Fruit fly (Drosophila melanogaster): Measurements from ENCODE around the gene CG15602.

Gene CG15602

dm6 chrX:15766395-15766866 lies 32.8 kb upstream of the CG15602 start, which contains the start of gene CG8952:
Gene CG8952 (minus strand): TSS chrX:15766445.
- TF ChIP-seq CG34367 (tag; optimal IDR thresholded peaks at IDR 0.05) = no peak
- no peak for TF ChIP-seq rn (GFP tag; IDR thresholded peaks at IDR 0.05)
- TF ChIP-seq CG10348 (GFP tag; IDR thresholded peaks at IDR 0.05) = no peak
- TF ChIP-seq CG32121 (GFP tag; IDR thresholded peaks at IDR 0.05) = no peak
- no peak for TF ChIP-seq CG15710 (tag; optimal IDR thresholded peaks at IDR 0.05)
- no peak for TF ChIP-seq Pif1A (GFP tag; optimal IDR thresholded peaks at IDR 0.05)
- TF ChIP-seq CG17806 (tag; optimal IDR thresholded peaks at IDR 0.05) = no peak
- TF ChIP-seq Snoo (tag; optimal IDR thresholded peaks at IDR 0.05) = no peak
- no peak for TF ChIP-seq CG13204 (GFP tag; optimal IDR thresholded peaks at IDR 0.05)
- no peak for TF ChIP-seq fd96Ca (GFP tag; IDR thresholded peaks at IDR 0.05)
- no peak for TF ChIP-seq EcR (GFP tag; optimal IDR thresholded peaks at IDR 0.05)
- TF ChIP-seq CG14655 (GFP tag; optimal IDR thresholded peaks at IDR 0.05) = no peak
- no peak for TF ChIP-seq CG12605 (GFP tag; IDR thresholded peaks at IDR 0.05)
- no peak for TF ChIP-seq Ets98B (GFP tag; IDR thresholded peaks at IDR 0.05)
- TF ChIP-seq CG9948 (tag; optimal IDR thresholded peaks at IDR 0.05) = no peak
- TF ChIP-seq CG8301 (tag; optimal IDR thresholded peaks at IDR 0.05) = no peak
- TF ChIP-seq CG4496 (GFP tag; IDR thresholded peaks at IDR 0.05) = no peak
- TF ChIP-seq gl (tag; optimal IDR thresholded peaks at IDR 0.05) = no peak
- no peak for TF ChIP-seq Pif1B (GFP tag; optimal IDR thresholded peaks at IDR 0.05)

dm6 chrX:15769457-15769856 lies 29.8 kb upstream of the CG15602 start, which contains the start of gene CG33172:
Gene CG33172 (plus strand): TSS chrX:15769664.
- TF ChIP-seq CG14655 (GFP tag; optimal IDR thresholded peaks at IDR 0.05) (no peak), Pif1A (GFP tag; optimal IDR thresholded peaks at IDR 0.05) (no peak), CG13204 (GFP tag; optimal IDR thresholded peaks at IDR 0.05) (no peak), Snoo (tag; optimal IDR thresholded peaks at IDR 0.05) (no peak), CG32121 (GFP tag; IDR thresholded peaks at IDR 0.05) (no peak), CG15710 (tag; optimal IDR thresholded peaks at IDR 0.05) (no peak), rn (GFP tag; IDR thresholded peaks at IDR 0.05) (no peak), CG17806 (tag; optimal IDR thresholded peaks at IDR 0.05) (no peak), Pif1B (GFP tag; optimal IDR thresholded peaks at IDR 0.05) (no peak), D1 (tag; optimal IDR thresholded peaks at IDR 0.05) (no peak), CG4496 (GFP tag; IDR thresholded peaks at IDR 0.05) (no peak)

dm6 chrX:15772663-15773062 lies 26.6 kb upstream of the CG15602 start, which contains the start of gene CG43672:
Gene CG43672 (plus strand): TSS chrX:15772963.
- TF ChIP-seq CG8301 (tag; optimal IDR thresholded peaks at IDR 0.05) = no peak
- no peak for TF ChIP-seq CG32121 (GFP tag; IDR thresholded peaks at IDR 0.05)
- no peak for TF ChIP-seq Ets98B (GFP tag; IDR thresholded peaks at IDR 0.05)
- TF ChIP-seq EcR (GFP tag; optimal IDR thresholded peaks at IDR 0.05) = no peak
- TF ChIP-seq fd96Ca (GFP tag; IDR thresholded peaks at IDR 0.05) = no peak
- no peak for TF ChIP-seq CG8159 (tag; optimal IDR thresholded peaks at IDR 0.05)
- no peak for TF ChIP-seq CG17806 (tag; optimal IDR thresholded peaks at IDR 0.05)
- no peak for TF ChIP-seq CG12605 (GFP tag; IDR thresholded peaks at IDR 0.05)
- no peak for TF ChIP-seq CG10348 (GFP tag; IDR thresholded peaks at IDR 0.05)
- TF ChIP-seq Pif1B (GFP tag; optimal IDR thresholded peaks at IDR 0.05) = no peak

- no peak for TF ChIP-seq CG34367 (tag; optimal IDR thresholded peaks at IDR 0.05)
- no peak for TF ChIP-seq Snoo (tag; optimal IDR thresholded peaks at IDR 0.05)
- no peak for TF ChIP-seq Ets98B (GFP tag; IDR thresholded peaks at IDR 0.05)
- no peak for TF ChIP-seq CG12605 (GFP tag; IDR thresholded peaks at IDR 0.05)
- no peak for TF ChIP-seq CG9948 (tag; optimal IDR thresholded peaks at IDR 0.05)
- TF ChIP-seq Pif1A (GFP tag; optimal IDR thresholded peaks at IDR 0.05) = no peak
- no peak for TF ChIP-seq fd96Ca (GFP tag; IDR thresholded peaks at IDR 0.05)
- no peak for TF ChIP-seq CG8301 (tag; optimal IDR thresholded peaks at IDR 0.05)
- TF ChIP-seq CG32121 (GFP tag; IDR thresholded peaks at IDR 0.05) = no peak
- no peak for TF ChIP-seq D1 (tag; optimal IDR thresholded peaks at IDR 0.05)
- no peak for TF ChIP-seq CG8159 (tag; optimal IDR thresholded peaks at IDR 0.05)
Observed at dm6 chrX:15778846-15779245, 20.4 kb upstream of the CG15602 start, which contains the start of gene CG43673. Gene CG43673 (plus strand): TSS chrX:15779146.

dm6 chrX:15783610-15784009 lies 15.6 kb upstream of the CG15602 start, which contains the start of gene Efhc1.1:
Gene Efhc1.1 (minus strand): TSS chrX:15783710.
- TF ChIP-seq CG13204 (GFP tag; optimal IDR thresholded peaks at IDR 0.05) = no peak
- TF ChIP-seq CG14655 (GFP tag; optimal IDR thresholded peaks at IDR 0.05) = no peak
- TF ChIP-seq rn (GFP tag; IDR thresholded peaks at IDR 0.05) = no peak
- no peak for TF ChIP-seq EcR (GFP tag; optimal IDR thresholded peaks at IDR 0.05)
- TF ChIP-seq fd96Ca (GFP tag; IDR thresholded peaks at IDR 0.05) = no peak
- no peak for TF ChIP-seq CG15710 (tag; optimal IDR thresholded peaks at IDR 0.05)
- no peak for TF ChIP-seq CG10348 (GFP tag; IDR thresholded peaks at IDR 0.05)
- no peak for TF ChIP-seq CG32121 (GFP tag; IDR thresholded peaks at IDR 0.05)
- TF ChIP-seq Ets98B (GFP tag; IDR thresholded peaks at IDR 0.05) = no peak
- TF ChIP-seq CG9948 (tag; optimal IDR thresholded peaks at IDR 0.05) = no peak
- no peak for TF ChIP-seq CG17806 (tag; optimal IDR thresholded peaks at IDR 0.05)

- TF ChIP-seq CG4496 (GFP tag; IDR thresholded peaks at IDR 0.05) = no peak
- TF ChIP-seq CG17806 (tag; optimal IDR thresholded peaks at IDR 0.05) = no peak
Observed at dm6 chrX:15785429-15786239, 13.6 kb upstream of the CG15602 start, which contains the start of the genes Paf-AHalpha and mRpS30. Gene Paf-AHalpha (minus strand): TSS chrX:15785583. Gene mRpS30 (plus strand): TSS chrX:15786047.

Data from whole organism, pupa.